Worm (Caenorhabditis elegans) whole organism, L4/young adult: ENCODE measurements around the gene ugt-59.

Source experiments
- W03F9.2 ChIP-seq: fragments of 150-350 bp; optimal IDR thresholded peaks from 2 replicates; lab custom pipeline; 2014; ENCODE audit warnings: missing biosample characterization, missing genetic modification characterization
- dao-5 ChIP-seq: sonication (generic microtip); optimal IDR thresholded peaks from 2 replicates; lab custom pipeline; 2016; ENCODE audit warnings: missing genotype, missing genetic modification characterization, moderate library complexity, missing compliant biosample characterization
- him-1 ChIP-seq: sonication (generic microtip); optimal IDR thresholded peaks from 2 replicates; lab custom pipeline; 2016; ENCODE audit warnings: missing genotype, missing genetic modification reagents, missing genetic modification characterization, missing compliant biosample characterization

ce11 chrIV:10337286-10337685 is 23.1 kb upstream of the ugt-59 start:
- TF ChIP-seq him-1 (tag; lab: Kevin White, UChicago) = no peak
- no peak for TF ChIP-seq W03F9.2 (tag; lab: Kevin White, UChicago)
- TF ChIP-seq dao-5 (tag; lab: Kevin White, UChicago) = no peak
